Fruit fly (Drosophila melanogaster): Measurements from ENCODE around the gene Hsc20.

DNA sequence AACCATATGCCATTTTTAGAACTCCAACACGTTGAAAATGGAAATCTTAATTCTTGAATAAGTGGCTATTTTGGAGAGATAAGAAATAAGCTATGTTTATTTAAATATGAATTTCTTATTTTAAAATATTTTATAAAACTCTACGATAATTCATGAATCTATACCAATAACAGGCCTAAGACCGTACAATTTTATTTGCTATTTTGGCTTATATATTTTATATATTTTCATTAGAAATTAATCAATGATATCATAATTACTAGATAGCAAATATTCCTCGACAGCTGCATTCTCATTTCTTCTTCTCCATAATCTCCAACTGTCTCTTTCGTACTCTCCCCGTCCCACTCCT lies 21.0 kb upstream of the Hsc20 start:
- TF ChIP-seq CTCF (optimal IDR thresholded peaks at IDR 0.05) (no peak), CG8478 (optimal IDR thresholded peaks at IDR 0.05) (no peak)

Data from S2 (cell line).